Worm (Caenorhabditis elegans): ENCODE data around the gene acly-1.

Gene acly-1

ce11 chrX:1458793-1459192, 20.5 kb upstream of the acly-1 start, which contains the start of gene D1005.2:
D1005.2 (plus strand) TSS chrX:1459022.
- TF ChIP-seq unc-62 (GFP tag; optimal IDR thresholded peaks at IDR 0.05): no peak

- no peak for TF ChIP-seq unc-62 (GFP tag; optimal IDR thresholded peaks at IDR 0.05)
Measured at ce11 chrX:1459756-1460155, 19.6 kb upstream of the acly-1 start.

ce11 chrX:1464699-1465098, 14.6 kb upstream of the acly-1 start, which contains the start of gene D1005.6:
D1005.6 (minus strand) TSS chrX:1464799.
- TF ChIP-seq unc-62 (GFP tag; optimal IDR thresholded peaks at IDR 0.05): no peak

- TF ChIP-seq unc-62 (GFP tag; optimal IDR thresholded peaks at IDR 0.05): no peak
Measured at ce11 chrX:1468057-1468456, 11.3 kb upstream of the acly-1 start.

ce11 chrX:1471232-1471631, 8.1 kb upstream of the acly-1 start:
- no peak for TF ChIP-seq unc-62 (GFP tag; optimal IDR thresholded peaks at IDR 0.05)

ce11 chrX:1472880-1473279, 6.5 kb upstream of the acly-1 start, which contains the start of gene D1005.5:
D1005.5 (minus strand) TSS chrX:1472980.
- TF ChIP-seq unc-62 (GFP tag; optimal IDR thresholded peaks at IDR 0.05): no peak

- no peak for TF ChIP-seq unc-62 (GFP tag; optimal IDR thresholded peaks at IDR 0.05)
Measured at ce11 chrX:1473794-1474193, 5.5 kb upstream of the acly-1 start.

- no peak for TF ChIP-seq unc-62 (GFP tag; optimal IDR thresholded peaks at IDR 0.05)
Measured at ce11 chrX:1476005-1476404, 3.3 kb upstream of the acly-1 start.

- no peak for TF ChIP-seq unc-62 (GFP tag; optimal IDR thresholded peaks at IDR 0.05)
Measured at ce11 chrX:1477932-1478331, 1.4 kb upstream of the acly-1 start.

ce11 chrX:1478569-1478968, 773 bp upstream of the acly-1 start:
- TF ChIP-seq unc-62 (GFP tag; optimal IDR thresholded peaks at IDR 0.05): no peak

- TF ChIP-seq unc-62 (GFP tag; optimal IDR thresholded peaks at IDR 0.05): no peak
Measured at ce11 chrX:1479637-1480036, 295 bp downstream of the acly-1 start.

- no peak for TF ChIP-seq unc-62 (GFP tag; optimal IDR thresholded peaks at IDR 0.05)
Measured at ce11 chrX:1480564-1480963, 1.2 kb downstream of the acly-1 start.

- TF ChIP-seq unc-62 (GFP tag; optimal IDR thresholded peaks at IDR 0.05): no peak
Measured at ce11 chrX:1483229-1483628, 3.9 kb downstream of the acly-1 start.

- no peak for TF ChIP-seq unc-62 (GFP tag; optimal IDR thresholded peaks at IDR 0.05)
Measured at ce11 chrX:1485718-1486117, 6.4 kb downstream of the acly-1 start, which contains the start of gene D1005.4. D1005.4 (minus strand) TSS chrX:1485818.

ce11 chrX:1486135-1486648, 6.8 kb downstream of the acly-1 start, which contains the start of the genes D1005.10 and dhs-25:
D1005.10 (minus strand) TSS chrX:1486185.
dhs-25 (plus strand) TSS chrX:1486532.
- no peak for TF ChIP-seq unc-62 (GFP tag; optimal IDR thresholded peaks at IDR 0.05)

- no peak for TF ChIP-seq unc-62 (GFP tag; optimal IDR thresholded peaks at IDR 0.05)
Measured at ce11 chrX:1487096-1487495, 7.8 kb downstream of the acly-1 start.

- no peak for TF ChIP-seq unc-62 (GFP tag; optimal IDR thresholded peaks at IDR 0.05)
Measured at ce11 chrX:1488775-1489174, 9.4 kb downstream of the acly-1 start.

- TF ChIP-seq unc-62 (GFP tag; optimal IDR thresholded peaks at IDR 0.05): no peak
Measured at ce11 chrX:1489574-1489973, 10.2 kb downstream of the acly-1 start.

All from whole organism, dauer.